Fruit fly (Drosophila melanogaster) whole organism, prepupa: Measurements from ENCODE around the gene Hsp70Ba.

Source experiments
- CG10669 ChIP-seq: fragments of 200-800 bp; sonication (Bioruptor generic); optimal IDR thresholded peaks from 3 replicates; lab custom pipeline; 2018; ENCODE audit warnings: missing biosample characterization, mild to moderate bottlenecking, missing genetic modification characterization, moderate library complexity
- CG11762 ChIP-seq: fragments of 200-800 bp; sonication (Bioruptor generic); optimal IDR thresholded peaks from 3 replicates; lab custom pipeline; 2016; ENCODE audit warnings: missing biosample characterization, missing genetic modification characterization; ENCODE audit not compliant: insufficient read depth
- CG3032 ChIP-seq: fragments of 200-800 bp; optimal IDR thresholded peaks from 2 replicates; lab custom pipeline; 2019; ENCODE audit warnings: missing biosample characterization, mild to moderate bottlenecking, missing genetic modification characterization, moderate library complexity
- CG9139 ChIP-seq: fragments of 200-800 bp; sonication (Bioruptor generic); optimal IDR thresholded peaks from 3 replicates; lab custom pipeline; 2017; ENCODE audit warnings: missing biosample characterization, mild to moderate bottlenecking, missing genetic modification characterization
- Hr38 ChIP-seq: sonication (Bioruptor generic); optimal IDR thresholded peaks from 2 replicates; lab custom pipeline; 2016; ENCODE audit warnings: missing biosample characterization, missing genetic modification characterization
- Hr39 ChIP-seq: fragments of 200-800 bp; sonication (Bioruptor generic); optimal IDR thresholded peaks from 2 replicates; lab custom pipeline; 2016; ENCODE audit warnings: missing biosample characterization, missing genetic modification characterization
- Lpt ChIP-seq: fragments of 200-800 bp; sonication (Bioruptor generic); optimal IDR thresholded peaks from 3 replicates; lab custom pipeline; 2016; ENCODE audit warnings: missing biosample characterization, missing genetic modification characterization

DNA sequence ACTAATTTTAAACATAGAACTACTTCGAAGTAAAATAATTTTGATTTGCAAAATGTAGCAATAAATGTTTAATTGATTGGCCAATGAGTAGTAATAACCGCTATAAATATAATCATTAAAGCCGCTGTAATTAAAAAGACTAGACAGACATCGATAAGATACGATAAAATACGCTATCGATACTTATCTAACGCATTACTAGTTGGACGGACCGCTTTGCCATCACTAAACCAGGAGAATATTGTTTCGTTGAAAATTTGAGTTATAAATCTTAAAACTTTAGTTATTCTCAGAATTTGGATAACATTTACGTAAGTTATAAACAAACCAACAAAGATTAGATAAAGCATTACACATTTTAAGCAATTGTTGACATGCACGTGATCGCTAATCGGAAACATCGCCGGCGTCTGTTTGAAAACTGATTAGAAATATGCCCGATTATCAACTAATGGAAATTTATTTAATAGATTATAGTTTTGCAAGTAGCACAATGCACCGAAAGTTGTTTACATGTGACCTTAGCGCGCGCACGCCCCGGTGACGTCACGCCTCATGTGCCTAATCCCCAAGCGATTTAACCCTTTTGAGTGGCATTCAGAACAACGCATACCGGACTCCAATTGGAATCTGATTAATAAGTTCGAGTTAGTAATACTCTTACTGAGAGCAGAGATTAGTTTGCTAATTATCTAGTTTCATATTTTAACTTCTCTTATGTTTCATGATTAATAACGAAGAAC, 28.0 kb downstream of the Hsp70Ba start, which contains the start of gene Desat1:
- TF ChIP-seq CG10669 (GFP tag; lab: Kevin White, UChicago) (no peak), Hr39 (GFP tag; lab: Kevin White, UChicago) (no peak), Lpt (GFP tag; lab: Kevin White, UChicago) (no peak), Hr38 (GFP tag; lab: Kevin White, UChicago) (no peak), CG9139 (GFP tag; lab: Kevin White, UChicago) (no peak), CG11762 (GFP tag; lab: Kevin White, UChicago) (no peak), CG3032 (no peak)
